Worm (Caenorhabditis elegans) whole organism, L1 larva: ENCODE measurements around the gene Y47D7A.13.

Experiments
- nhr-76 ChIP-seq: sonication (generic microtip); optimal IDR thresholded peaks from 2 replicates; lab custom pipeline; 2017; ENCODE audit warnings: missing biosample characterization, missing genetic modification characterization
- pqm-1 ChIP-seq: sonication (generic microtip); optimal IDR thresholded peaks from 3 replicates; lab custom pipeline; 2017; ENCODE audit warnings: missing biosample characterization, missing genetic modification characterization

ce11 chrV:4396257-4396656 is 39.5 kb downstream of the Y47D7A.13 start, which contains the start of gene F13A2.3:
- TF ChIP-seq nhr-76 (tag; lab: Kevin White, UChicago), result no peak
- no peak for TF ChIP-seq pqm-1
